Worm (Caenorhabditis elegans): ENCODE results near the gene pals-17.

Gene pals-17

DNA sequence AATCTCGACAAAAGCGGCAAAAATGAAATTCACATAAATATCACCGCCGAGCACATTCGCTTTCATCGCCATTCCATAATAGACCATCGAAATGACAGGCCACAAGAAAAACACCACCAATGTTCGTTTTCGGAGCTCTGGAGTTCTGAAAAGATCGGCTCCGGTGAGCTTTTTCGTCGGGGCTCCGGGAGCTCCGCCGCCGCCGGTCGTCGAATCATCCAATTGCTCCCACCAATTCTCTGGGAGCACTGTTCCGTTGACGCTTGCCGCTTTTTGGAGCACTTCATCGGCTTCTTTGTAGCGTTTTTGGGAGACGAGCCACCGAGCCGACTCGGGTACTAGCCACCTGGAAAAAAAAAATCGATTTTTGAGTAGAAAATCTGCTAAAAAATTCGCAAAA, 29.8 kb upstream of the pals-17 start:
- no peak for TF ChIP-seq nhr-25 (tag; optimal IDR thresholded peaks at IDR 0.05)
- TF ChIP-seq R02D3.7 (tag; optimal IDR thresholded peaks at IDR 0.05): no peak
- TF ChIP-seq nhr-28 (tag; optimal IDR thresholded peaks at IDR 0.05): no peak
- TF ChIP-seq elt-2 (tag; optimal IDR thresholded peaks at IDR 0.05): no peak

DNA sequence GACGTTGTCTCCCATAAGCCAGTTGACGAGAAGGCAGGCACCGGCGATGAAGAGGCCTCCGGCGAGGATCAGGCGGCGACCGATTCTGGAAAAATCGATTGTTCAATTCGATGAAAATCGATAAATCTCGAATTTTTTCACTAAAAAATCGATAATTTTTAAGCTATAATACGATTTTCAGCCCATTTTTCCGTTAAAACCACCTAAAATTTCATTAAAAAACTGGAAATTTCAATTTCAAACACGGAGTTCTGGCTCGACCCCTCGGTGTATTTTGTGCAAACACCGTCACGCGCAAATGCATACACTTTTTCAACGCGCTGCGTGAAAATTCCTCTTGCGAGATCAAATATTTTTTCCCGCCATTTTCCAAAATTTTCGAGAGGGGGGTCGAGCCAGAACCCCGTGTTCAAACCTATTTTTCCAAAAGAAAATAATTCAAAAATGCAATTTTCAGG, 28.7 kb upstream of the pals-17 start:
- TF ChIP-seq ceh-28 (tag; optimal IDR thresholded peaks at IDR 0.05): peak; percentile 55

DNA sequence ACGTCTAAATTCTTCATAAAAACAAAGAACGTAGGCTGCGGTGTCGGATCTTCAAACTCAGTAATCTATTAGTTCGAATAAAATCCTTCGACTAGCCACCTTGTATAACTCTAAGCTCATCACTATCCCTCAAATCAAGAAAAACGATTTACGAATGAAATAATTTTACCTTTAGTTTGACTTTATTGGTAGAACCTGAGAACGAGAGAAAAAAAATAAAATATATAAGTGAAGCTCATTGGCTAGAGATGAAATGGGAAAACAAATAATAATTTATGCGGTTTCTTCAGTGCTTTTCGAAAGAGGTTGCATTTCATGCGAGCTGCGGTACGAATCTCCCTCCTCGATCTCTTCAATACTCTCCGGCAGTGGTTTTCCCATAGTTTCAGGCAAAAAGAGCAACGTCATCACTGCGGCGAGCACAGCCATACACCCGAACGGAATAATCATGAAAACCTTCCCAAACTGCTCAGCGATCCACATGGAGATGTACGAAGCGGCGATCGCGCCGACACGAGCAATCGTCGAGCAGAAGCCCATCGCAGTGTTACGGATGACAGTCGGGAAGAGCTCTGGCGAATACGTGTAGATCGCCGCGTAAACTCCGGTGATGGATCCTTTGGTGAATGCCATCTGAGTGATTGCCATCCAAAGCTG, 28.2 kb upstream of the pals-17 start:
- peak; percentile 9 for TF ChIP-seq nhr-25 (tag; optimal IDR thresholded peaks at IDR 0.05)
- TF ChIP-seq ceh-28 (tag; optimal IDR thresholded peaks at IDR 0.05): peak; percentile 67
- TF ChIP-seq lin-15B (tag; optimal IDR thresholded peaks at IDR 0.05): no peak
- TF ChIP-seq nhr-28 (tag; optimal IDR thresholded peaks at IDR 0.05): peak; percentile 18
- peak; percentile 26 for TF ChIP-seq tbx-2 (tag; optimal IDR thresholded peaks at IDR 0.05)
- peak; percentile 80 for TF ChIP-seq ama-1 (optimal IDR thresholded peaks at IDR 0.05)
- TF ChIP-seq elt-2 (tag; optimal IDR thresholded peaks at IDR 0.05): peak; percentile 59
- TF ChIP-seq elt-1 (tag; optimal IDR thresholded peaks at IDR 0.05): no peak
- TF ChIP-seq skn-1 (tag; optimal IDR thresholded peaks at IDR 0.05): no peak
- no peak for TF ChIP-seq ceh-82 (tag; optimal IDR thresholded peaks at IDR 0.05)
- TF ChIP-seq lsy-12 (tag; optimal IDR thresholded peaks at IDR 0.05): peak; percentile 88
- peak; percentile 12 for TF ChIP-seq zag-1 (tag; optimal IDR thresholded peaks at IDR 0.05)
- TF ChIP-seq pha-4 (tag; optimal IDR thresholded peaks at IDR 0.05): peak; percentile 64
- TF ChIP-seq nhr-23 (tag; optimal IDR thresholded peaks at IDR 0.05): peak; percentile 26
- TF ChIP-seq unc-62 (GFP tag; optimal IDR thresholded peaks at IDR 0.05): peak; percentile 19
- TF ChIP-seq R02D3.7 (tag; optimal IDR thresholded peaks at IDR 0.05): peak; percentile 51
- TF ChIP-seq aly-2 (tag; optimal IDR thresholded peaks at IDR 0.05): peak; percentile 84
- peak; percentile 75 for TF ChIP-seq fos-1 (tag; optimal IDR thresholded peaks at IDR 0.05)
- TF ChIP-seq nfya-1 (tag; optimal IDR thresholded peaks at IDR 0.05; ENCODE audit: insufficient read depth): peak; percentile 31
- peak; percentile 59 for TF ChIP-seq jun-1 (tag; optimal IDR thresholded peaks at IDR 0.05)
- peak; percentile 82 for TF ChIP-seq nhr-43 (tag; optimal IDR thresholded peaks at IDR 0.05; ENCODE audit: poor library complexity, severe bottlenecking)
- peak; percentile 57 for TF ChIP-seq ZK546.5 (tag; optimal IDR thresholded peaks at IDR 0.05)
- no peak for TF ChIP-seq unc-39 (tag; optimal IDR thresholded peaks at IDR 0.05)
- TF ChIP-seq pqm-1 (tag; optimal IDR thresholded peaks at IDR 0.05): peak; percentile 67
- peak; percentile 16 for TF ChIP-seq lin-39 (tag; optimal IDR thresholded peaks at IDR 0.05)
- TF ChIP-seq nhr-67 (tag; optimal IDR thresholded peaks at IDR 0.05): no peak

DNA sequence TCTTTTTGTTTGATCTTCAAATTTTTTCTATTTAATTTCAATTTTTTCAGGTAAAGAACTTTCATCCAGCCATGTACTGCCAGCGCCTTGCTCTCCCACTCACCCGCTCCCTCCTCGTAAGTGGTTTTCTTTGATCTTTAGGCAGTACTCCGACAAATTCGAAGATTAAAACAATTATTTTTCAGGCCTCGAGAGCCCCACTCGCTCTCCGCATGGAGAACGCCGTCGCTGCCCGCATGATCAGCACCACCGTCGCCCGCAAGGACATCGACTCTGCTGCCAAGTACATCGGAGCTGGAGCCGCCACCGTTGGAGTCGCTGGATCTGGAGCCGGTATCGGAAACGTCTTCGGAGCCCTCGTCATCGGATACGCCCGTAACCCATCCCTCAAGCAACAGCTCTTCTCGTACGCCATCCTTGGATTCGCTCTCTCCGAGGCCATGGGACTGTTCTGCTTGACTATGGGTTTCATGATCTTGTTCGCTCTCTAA, 27.5 kb upstream of the pals-17 start, which contains the start of gene Y82E9BR.3:
Y82E9BR.3 (plus strand) TSS at position 51 of the 491 bp plus-strand sequence.
- TF ChIP-seq nhr-25 (tag; optimal IDR thresholded peaks at IDR 0.05): no peak
- TF ChIP-seq lin-15B (tag; optimal IDR thresholded peaks at IDR 0.05): no peak
- TF ChIP-seq ceh-9 (tag; optimal IDR thresholded peaks at IDR 0.05): no peak
- TF ChIP-seq elt-1 (tag; optimal IDR thresholded peaks at IDR 0.05): no peak
- TF ChIP-seq ZK546.5 (tag; optimal IDR thresholded peaks at IDR 0.05): no peak
- TF ChIP-seq ztf-4 (tag; optimal IDR thresholded peaks at IDR 0.05): no peak
- no peak for TF ChIP-seq egl-27 (tag; optimal IDR thresholded peaks at IDR 0.05)
- TF ChIP-seq lsy-12 (tag; optimal IDR thresholded peaks at IDR 0.05): no peak
- no peak for TF ChIP-seq unc-62 (GFP tag; optimal IDR thresholded peaks at IDR 0.05)
- TF ChIP-seq ceh-82 (tag; optimal IDR thresholded peaks at IDR 0.05): no peak
- no peak for TF ChIP-seq mdl-1 (tag; optimal IDR thresholded peaks at IDR 0.05)
- no peak for TF ChIP-seq snpc-4 (tag; optimal IDR thresholded peaks at IDR 0.05)
- no peak for TF ChIP-seq nhr-11 (tag; optimal IDR thresholded peaks at IDR 0.05)
- TF ChIP-seq jun-1 (tag; optimal IDR thresholded peaks at IDR 0.05): no peak
- TF ChIP-seq nhr-12 (tag; optimal IDR thresholded peaks at IDR 0.05): no peak
- TF ChIP-seq R02D3.7 (tag; optimal IDR thresholded peaks at IDR 0.05): no peak
- TF ChIP-seq nhr-237 (tag; optimal IDR thresholded peaks at IDR 0.05): no peak
- TF ChIP-seq pqm-1 (tag; optimal IDR thresholded peaks at IDR 0.05): no peak

- TF ChIP-seq nhr-43 (tag; optimal IDR thresholded peaks at IDR 0.05; ENCODE audit: poor library complexity, severe bottlenecking): peak; percentile 60
- TF ChIP-seq skn-1 (tag; optimal IDR thresholded peaks at IDR 0.05): peak; percentile 30
- peak; percentile 31 for TF ChIP-seq egl-27 (tag; optimal IDR thresholded peaks at IDR 0.05)
- no peak for TF ChIP-seq nhr-77 (tag; optimal IDR thresholded peaks at IDR 0.05)
- peak; percentile 99 for TF ChIP-seq nfya-1 (tag; optimal IDR thresholded peaks at IDR 0.05; ENCODE audit: insufficient read depth)
- peak; percentile 94 for TF ChIP-seq lin-15B (tag; optimal IDR thresholded peaks at IDR 0.05)
- TF ChIP-seq elt-1 (tag; optimal IDR thresholded peaks at IDR 0.05): peak; percentile 46
- TF ChIP-seq ceh-28 (tag; optimal IDR thresholded peaks at IDR 0.05): peak; percentile 82
- no peak for TF ChIP-seq mml-1 (tag; optimal IDR thresholded peaks at IDR 0.05)
- peak; percentile 94 for TF ChIP-seq pha-4 (tag; optimal IDR thresholded peaks at IDR 0.05)
- peak; percentile 3 for TF ChIP-seq ceh-82 (tag; optimal IDR thresholded peaks at IDR 0.05)
- peak; percentile 66 for TF ChIP-seq fos-1 (tag; optimal IDR thresholded peaks at IDR 0.05)
- peak; percentile 55 for TF ChIP-seq tbx-2 (tag; optimal IDR thresholded peaks at IDR 0.05)
- TF ChIP-seq elt-2 (tag; optimal IDR thresholded peaks at IDR 0.05): peak; percentile 81
- peak; percentile 98 for TF ChIP-seq lin-39 (tag; optimal IDR thresholded peaks at IDR 0.05)
- TF ChIP-seq aly-2 (tag; optimal IDR thresholded peaks at IDR 0.05): no peak
- no peak for TF ChIP-seq daf-12 (tag; optimal IDR thresholded peaks at IDR 0.05)
- TF ChIP-seq ztf-11 (tag; optimal IDR thresholded peaks at IDR 0.05): no peak
- no peak for TF ChIP-seq nhr-237 (tag; optimal IDR thresholded peaks at IDR 0.05)
- no peak for TF ChIP-seq unc-39 (tag; optimal IDR thresholded peaks at IDR 0.05)
- no peak for TF ChIP-seq nhr-28 (tag; optimal IDR thresholded peaks at IDR 0.05)
- peak; percentile 59 for TF ChIP-seq R02D3.7 (tag; optimal IDR thresholded peaks at IDR 0.05)
- TF ChIP-seq fkh-2 (tag; optimal IDR thresholded peaks at IDR 0.05): no peak
- no peak for TF ChIP-seq ceh-9 (tag; optimal IDR thresholded peaks at IDR 0.05)
- TF ChIP-seq nhr-23 (tag; optimal IDR thresholded peaks at IDR 0.05): peak; percentile 91
- TF ChIP-seq sea-2 (GFP tag; optimal IDR thresholded peaks at IDR 0.05): no peak
These were observed 27.1 kb upstream of the pals-17 start for ce11 chrIII:1418709-1419108.
